Worm (Caenorhabditis elegans) whole organism, early embryonic: ENCODE measurements around the gene C27F2.7.

Source experiments
- B0310.2 ChIP-seq: sonication (generic microtip); optimal IDR thresholded peaks from 2 replicates; lab custom pipeline; 2016; ENCODE audit warnings: mild to moderate bottlenecking, missing genetic modification characterization, missing compliant biosample characterization
- F13C5.2 ChIP-seq: sonication (generic microtip); optimal IDR thresholded peaks from 2 replicates; lab custom pipeline; 2017; ENCODE audit warnings: mild to moderate bottlenecking, missing genetic modification characterization, inconsistent platforms, missing compliant biosample characterization
- aly-1 ChIP-seq: sonication (generic microtip); optimal IDR thresholded peaks from 2 replicates; lab custom pipeline; 2016; ENCODE audit warnings: missing genetic modification characterization, missing compliant biosample characterization
- ama-1 ChIP-seq: fragments of 150-350 bp; optimal IDR thresholded peaks from 2 replicates; lab custom pipeline; 2014
- ceh-13 ChIP-seq: fragments of 200-800 bp; sonication (Bioruptor generic); optimal IDR thresholded peaks from 2 replicates; lab custom pipeline; 2018; ENCODE audit warnings: mild to moderate bottlenecking, missing genetic modification characterization, missing compliant biosample characterization
- ceh-36 ChIP-seq: sonication (generic microtip); optimal IDR thresholded peaks from 2 replicates; lab custom pipeline; 2016; ENCODE audit warnings: missing genetic modification characterization, inconsistent platforms, missing compliant biosample characterization
- ets-7 ChIP-seq: sonication (generic microtip); optimal IDR thresholded peaks from 2 replicates; lab custom pipeline; 2016; ENCODE audit warnings: missing genotype, missing genetic modification characterization, missing compliant biosample characterization
- flt-1 ChIP-seq: fragments of 200-800 bp; sonication (Bioruptor generic); IDR thresholded peaks from 2 replicates; pipeline ENCODE4 v1.3.6; 2022; ENCODE audit warnings: missing genetic modification characterization, missing compliant biosample characterization
- hmbx-1 ChIP-seq: sonication (generic microtip); optimal IDR thresholded peaks from 2 replicates; lab custom pipeline; 2016; ENCODE audit warnings: mild to moderate bottlenecking, missing genetic modification characterization, missing compliant biosample characterization
- hmg-4 ChIP-seq: fragments of 200-800 bp; sonication (Bioruptor generic); optimal IDR thresholded peaks from 2 replicates; lab custom pipeline; 2018; ENCODE audit warnings: mild to moderate bottlenecking, missing genetic modification characterization, missing compliant biosample characterization
- hnd-1 ChIP-seq: sonication (generic microtip); optimal IDR thresholded peaks from 2 replicates; lab custom pipeline; 2016; ENCODE audit warnings: missing genetic modification characterization, missing compliant biosample characterization
- pes-1 ChIP-seq: fragments of 200-800 bp; sonication (Bioruptor generic); IDR thresholded peaks from 2 replicates; pipeline ENCODE4 v1.3.6; 2022; ENCODE audit warnings: missing genetic modification reagents, missing genetic modification characterization, missing compliant biosample characterization
- scrt-1 ChIP-seq: fragments of 200-800 bp; sonication (Bioruptor generic); IDR thresholded peaks from 2 replicates; pipeline ENCODE4 v1.3.6; 2022; ENCODE audit warnings: missing genetic modification characterization, missing compliant biosample characterization
- sea-1 ChIP-seq: fragments of 200-800 bp; sonication (Bioruptor generic); conservative IDR thresholded peaks from 2 replicates; pipeline ENCODE4 v1.3.6; 2022; ENCODE audit warnings: missing genetic modification characterization, missing compliant biosample characterization
- tbx-11 ChIP-seq: fragments of 200-800 bp; sonication (Bioruptor generic); IDR thresholded peaks from 2 replicates; pipeline ENCODE4 v1.3.6; 2022; ENCODE audit warnings: missing genetic modification characterization, missing compliant biosample characterization
- tbx-37 ChIP-seq: fragments of 200-800 bp; sonication (Bioruptor generic); conservative IDR thresholded peaks from 2 replicates; pipeline ENCODE4 v1.3.6; 2022; ENCODE audit warnings: missing genetic modification reagents, missing genetic modification characterization, missing compliant biosample characterization
- tra-4 ChIP-seq: sonication (generic microtip); optimal IDR thresholded peaks from 2 replicates; lab custom pipeline; 2017; ENCODE audit warnings: missing genetic modification characterization, missing compliant biosample characterization

Gene C27F2.7

DNA sequence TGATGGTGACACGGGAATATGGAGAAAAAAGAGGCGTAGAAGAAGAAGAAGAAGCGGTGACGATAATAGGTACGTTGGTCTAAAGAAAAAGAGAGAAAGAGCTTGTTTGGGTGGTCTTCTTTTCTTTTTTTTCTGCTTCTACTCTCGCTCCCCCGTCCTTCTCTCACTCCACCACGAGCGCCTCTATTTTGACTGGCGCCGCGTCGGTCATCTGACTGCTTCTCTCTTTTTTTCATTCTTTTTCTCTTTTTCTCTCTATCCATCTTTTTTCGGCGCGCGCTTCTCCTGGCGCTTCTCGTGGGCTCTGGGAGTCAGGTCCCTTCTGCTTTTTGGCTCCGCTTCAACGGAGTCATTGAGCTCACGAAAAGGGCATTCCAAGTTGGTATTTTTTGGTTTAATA lies 33.9 kb downstream of the C27F2.7 start:
- TF ChIP-seq F13C5.2 (tag; lab: Kevin White, UChicago) (no peak), tbx-37 (GFP tag; lab: Robert Waterston, UW) (no peak), hmbx-1 (tag; lab: Kevin White, UChicago) (no peak), ama-1 (no peak)

DNA sequence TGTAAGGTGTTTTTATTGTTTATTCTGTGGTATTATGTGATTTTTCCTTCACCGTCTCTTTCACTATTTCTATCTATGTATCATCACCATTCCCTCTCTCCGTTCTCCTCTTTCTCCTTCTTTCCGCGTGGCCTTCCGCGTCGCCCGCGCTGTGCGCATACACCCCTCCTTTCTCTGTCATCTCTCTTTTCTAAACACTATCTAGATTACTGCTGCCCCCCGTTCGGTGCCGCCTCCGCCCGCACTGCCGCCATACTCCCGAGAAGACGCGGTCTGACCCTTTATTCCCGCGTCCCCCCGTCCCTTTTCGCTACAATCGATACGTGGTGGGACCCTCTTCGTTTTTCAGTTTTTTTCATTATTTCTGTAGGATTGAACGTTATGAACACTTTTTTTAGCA lies 35.7 kb downstream of the C27F2.7 start:
- TF ChIP-seq flt-1 (GFP tag; lab: Robert Waterston, UW) (0 out of 2 replicates have a peak, but pooled peaks have one; percentile 6), F13C5.2 (tag; lab: Kevin White, UChicago) (peak; percentile 28), ceh-13 (GFP tag; lab: Kevin White, UChicago) (no peak), tra-4 (tag; lab: Kevin White, UChicago) (no peak), pes-1 (GFP tag; lab: Robert Waterston, UW) (no peak), B0310.2 (tag; lab: Kevin White, UChicago) (peak; percentile 21), aly-1 (tag; lab: Kevin White, UChicago) (peak; percentile 57), ceh-36 (no peak), hmg-4 (peak; percentile 71), ets-7 (no peak), scrt-1 (GFP tag; lab: Robert Waterston, UW) (no peak), tbx-37 (GFP tag; lab: Robert Waterston, UW) (no peak), hnd-1 (tag; lab: Kevin White, UChicago) (no peak), sea-1 (GFP tag; lab: Robert Waterston, UW) (0 out of 2 replicates have a peak, but pooled peaks have one; percentile 25), hmbx-1 (tag; lab: Kevin White, UChicago) (no peak), tbx-11 (GFP tag; lab: Robert Waterston, UW) (no peak), ama-1 (no peak)

ce11 chrIII:4947352-4947751 lies 36.9 kb downstream of the C27F2.7 start:
- TF ChIP-seq sea-1 (GFP tag; lab: Robert Waterston, UW) (no peak), tra-4 (tag; lab: Kevin White, UChicago) (no peak), hmbx-1 (tag; lab: Kevin White, UChicago) (no peak), flt-1 (GFP tag; lab: Robert Waterston, UW) (no peak; the same call in 1 of the 2 replicates), aly-1 (tag; lab: Kevin White, UChicago) (peak; percentile 7), scrt-1 (GFP tag; lab: Robert Waterston, UW) (0 out of 2 replicates have a peak, but pooled peaks have one; percentile 63), ceh-36 (peak; percentile 40), tbx-11 (GFP tag; lab: Robert Waterston, UW) (no peak), pes-1 (GFP tag; lab: Robert Waterston, UW) (peak; percentile 42; the same call in 1 of the 2 replicates), tbx-37 (GFP tag; lab: Robert Waterston, UW) (no peak; the same call in 1 of the 2 replicates), hnd-1 (tag; lab: Kevin White, UChicago) (peak; percentile 12), ets-7 (peak; percentile 54), ceh-13 (GFP tag; lab: Kevin White, UChicago) (no peak), ama-1 (no peak), F13C5.2 (tag; lab: Kevin White, UChicago) (peak; percentile 58), hmg-4 (peak; percentile 79), B0310.2 (tag; lab: Kevin White, UChicago) (peak; percentile 10)

ce11 chrIII:4944213-4944612 lies 40.1 kb downstream of the C27F2.7 start, which contains the start of gene ntl-9:
Gene ntl-9, plus strand, starts transcription at chrIII:4944513.
- TF ChIP-seq pes-1 (GFP tag; lab: Robert Waterston, UW), result no peak
- no peak for TF ChIP-seq ceh-13 (GFP tag; lab: Kevin White, UChicago)
- no peak for TF ChIP-seq tbx-11 (GFP tag; lab: Robert Waterston, UW)
- no peak for TF ChIP-seq tra-4 (tag; lab: Kevin White, UChicago)
- no peak for TF ChIP-seq hmg-4
- TF ChIP-seq aly-1 (tag; lab: Kevin White, UChicago), result no peak
- TF ChIP-seq tbx-37 (GFP tag; lab: Robert Waterston, UW), result no peak
- no peak for TF ChIP-seq ets-7
- TF ChIP-seq B0310.2 (tag; lab: Kevin White, UChicago), result no peak
- no peak for TF ChIP-seq ama-1

DNA sequence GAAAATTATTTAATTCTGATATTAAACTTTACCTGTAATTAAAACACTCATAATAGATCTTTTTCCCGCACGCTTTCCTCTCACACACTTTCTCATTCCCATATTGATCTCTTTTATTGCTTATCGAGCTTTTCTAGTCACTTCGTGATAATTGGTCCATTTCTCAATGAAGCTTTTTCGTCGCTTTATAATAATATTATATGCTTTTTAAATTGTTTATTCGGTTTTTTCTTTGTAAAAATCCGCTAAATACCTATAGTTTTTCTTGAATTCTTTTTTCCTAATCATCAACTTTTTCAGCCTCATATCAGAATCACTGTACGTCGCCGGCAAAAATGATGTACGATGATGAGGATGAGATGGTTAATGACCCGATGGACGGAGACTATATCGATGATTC lies 45.0 kb downstream of the C27F2.7 start, which contains the start of gene rpb-2:
rpb-2 (plus strand) TSS at position 301 of the 400 bp plus-strand sequence.
- no peak for TF ChIP-seq tbx-37 (GFP tag; lab: Robert Waterston, UW)
- no peak for TF ChIP-seq ets-7
- no peak for TF ChIP-seq B0310.2 (tag; lab: Kevin White, UChicago)
- TF ChIP-seq hnd-1 (tag; lab: Kevin White, UChicago), result no peak
- no peak for TF ChIP-seq ama-1
- no peak for TF ChIP-seq sea-1 (GFP tag; lab: Robert Waterston, UW)
- TF ChIP-seq hmg-4, result no peak
- TF ChIP-seq tra-4 (tag; lab: Kevin White, UChicago), result no peak
- no peak for TF ChIP-seq pes-1 (GFP tag; lab: Robert Waterston, UW)

DNA sequence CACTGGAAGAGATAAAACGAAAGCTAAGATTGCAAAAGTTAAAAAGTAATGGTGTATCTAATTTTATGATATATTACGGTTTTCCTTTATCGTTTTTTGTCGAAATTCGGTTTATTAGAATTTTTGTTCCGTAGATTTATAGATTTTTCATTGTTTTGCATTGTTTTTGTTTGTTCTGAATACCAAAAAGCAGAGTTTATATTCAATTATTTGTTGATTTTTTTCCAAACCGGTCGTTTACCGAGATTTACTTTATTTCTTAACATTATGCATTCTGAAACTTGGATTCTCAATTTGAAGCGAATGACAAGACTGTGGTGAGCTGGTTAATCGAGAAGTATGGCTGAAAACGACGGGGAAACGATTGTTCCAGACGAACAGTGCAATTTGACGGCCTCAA lies 47.3 kb downstream of the C27F2.7 start, which contains the start of gene fsn-1:
fsn-1 (plus strand) TSS at position 301 of the 400 bp plus-strand sequence.
- TF ChIP-seq F13C5.2 (tag; lab: Kevin White, UChicago), result no peak
- no peak for TF ChIP-seq hmg-4
- TF ChIP-seq aly-1 (tag; lab: Kevin White, UChicago), result no peak
- no peak for TF ChIP-seq tbx-11 (GFP tag; lab: Robert Waterston, UW)
- TF ChIP-seq ceh-36, result no peak
- TF ChIP-seq pes-1 (GFP tag; lab: Robert Waterston, UW), result no peak
- no peak for TF ChIP-seq ama-1
- no peak for TF ChIP-seq ets-7
- TF ChIP-seq tbx-37 (GFP tag; lab: Robert Waterston, UW), result no peak
- TF ChIP-seq tra-4 (tag; lab: Kevin White, UChicago), result no peak
- TF ChIP-seq hmbx-1 (tag; lab: Kevin White, UChicago), result no peak
- TF ChIP-seq scrt-1 (GFP tag; lab: Robert Waterston, UW), result no peak
- no peak for TF ChIP-seq B0310.2 (tag; lab: Kevin White, UChicago)
- no peak for TF ChIP-seq sea-1 (GFP tag; lab: Robert Waterston, UW)
- TF ChIP-seq flt-1 (GFP tag; lab: Robert Waterston, UW), result no peak
- TF ChIP-seq ceh-13 (GFP tag; lab: Kevin White, UChicago), result no peak
- no peak for TF ChIP-seq hnd-1 (tag; lab: Kevin White, UChicago)
